Worm (Caenorhabditis elegans) whole organism, L4 larva: Measurements from ENCODE around the gene F14H3.6.

Source experiments
- Y5F2A.4 ChIP-seq: fragments of 200-800 bp; sonication (Bioruptor generic); optimal IDR thresholded peaks from 2 replicates; lab custom pipeline; 2018; ENCODE audit warnings: mild to moderate bottlenecking, missing genetic modification characterization, missing compliant biosample characterization
- egl-27 ChIP-seq: sonication (generic microtip); optimal IDR thresholded peaks from 3 replicates; lab custom pipeline; 2017; ENCODE audit warnings: missing biosample characterization, missing genetic modification reagents, missing genetic modification characterization
- hif-1 ChIP-seq, 2 experiments: sonication (generic microtip); optimal IDR thresholded peaks; 2 replicates each; lab custom pipeline; 2016 to 2017; ENCODE audit warnings: missing compliant biosample characterization in 2 of 2, missing genetic modification characterization in 2 of 2, missing genetic modification reagents in 2 of 2, missing genotype in 2 of 2, mild to moderate bottlenecking in 1 of 2
- nhr-41 ChIP-seq: fragments of 200-800 bp; sonication (Bioruptor generic); IDR thresholded peaks from 2 replicates; pipeline ENCODE4 v1.3.6; 2022; ENCODE audit warnings: missing genetic modification reagents, missing genetic modification characterization, missing compliant biosample characterization

The F14H3.6 gene

DNA sequence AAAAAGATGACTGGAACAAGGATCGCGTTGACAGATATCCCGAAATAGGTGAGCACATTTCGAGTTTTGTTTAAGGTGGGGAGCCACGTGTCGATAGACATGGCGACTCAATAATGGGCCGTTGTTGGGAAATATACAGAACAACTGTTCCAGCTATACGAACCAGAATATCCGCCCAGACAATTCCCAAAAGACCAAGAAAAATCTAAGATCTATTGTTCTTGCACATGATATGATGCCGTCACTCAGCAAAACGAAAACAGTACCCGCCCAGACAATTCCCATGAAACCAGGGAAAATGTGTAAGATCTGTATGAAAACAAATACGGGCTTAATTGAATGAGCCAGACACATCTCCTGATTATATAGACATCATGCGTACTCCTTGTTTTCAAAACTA, 51.2 kb downstream of the F14H3.6 start, which contains the start of gene str-231:
Gene str-231 (minus strand): TSS at position 101 of the 400 bp plus-strand sequence.
- TF ChIP-seq Y5F2A.4 (GFP tag; lab: Kevin White, UChicago) (no peak), hif-1 (tag; optimal IDR thresholded peaks at IDR 0.05; lab: Kevin White, UChicago) (no peak), nhr-41 (GFP tag; lab: Robert Waterston, UW) (no peak), egl-27 (tag; lab: Kevin White, UChicago) (no peak)
